Worm (Caenorhabditis elegans): ENCODE results near the gene EEED8.2.

- no peak for TF ChIP-seq sea-1 (GFP tag; conservative IDR thresholded peaks at IDR 0.05)
- no peak for TF ChIP-seq tbx-37 (GFP tag; conservative IDR thresholded peaks at IDR 0.05)
- TF ChIP-seq ceh-13 (GFP tag; optimal IDR thresholded peaks at IDR 0.05), result no peak
- TF ChIP-seq B0310.2 (tag; optimal IDR thresholded peaks at IDR 0.05), result no peak
- TF ChIP-seq ama-1 (optimal IDR thresholded peaks at IDR 0.05), result no peak
- TF ChIP-seq scrt-1 (GFP tag; IDR thresholded peaks at IDR 0.05), result no peak
- no peak for TF ChIP-seq hmg-4 (GFP tag; optimal IDR thresholded peaks at IDR 0.05)
- no peak for TF ChIP-seq hnd-1 (tag; optimal IDR thresholded peaks at IDR 0.05)
Measured at ce11 chrII:5388786-5389421, 27.6 kb upstream of the EEED8.2 start, which contains the start of gene rsp-4.
